Worm (Caenorhabditis elegans): ENCODE data around the gene ebp-1.
A peak's percentile ranks its signal among the peaks of the same experiment; 100 is the strongest.

ebp-1 gene

DNA sequence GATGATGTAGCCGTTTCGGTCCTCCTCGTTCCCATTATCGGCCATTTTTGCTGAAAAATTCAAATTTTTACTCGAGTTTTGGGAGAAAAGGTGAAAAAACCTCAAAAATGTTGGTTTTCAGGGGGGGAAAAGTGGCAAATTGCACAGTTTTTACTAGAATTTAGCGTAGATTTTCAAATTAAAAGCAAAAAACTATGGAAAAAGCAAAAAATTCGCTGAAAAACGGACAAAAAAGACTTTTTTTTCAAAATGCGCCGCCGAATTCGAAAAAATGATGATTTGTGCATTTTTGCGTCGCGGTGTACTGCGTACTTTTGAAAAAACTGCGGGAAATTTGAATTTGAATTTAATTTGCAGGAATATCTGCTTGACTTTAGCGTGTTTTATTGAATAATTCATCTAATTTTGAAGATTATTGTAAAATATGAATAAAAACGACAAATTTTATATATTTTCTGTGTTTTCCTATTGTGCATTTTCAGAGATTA lies 42.8 kb downstream of the ebp-1 start, which contains the start of gene Y59A8B.12:
Gene Y59A8B.12, minus strand, starts transcription at position 51 of the 488 bp plus-strand sequence.
- TF ChIP-seq nhr-11 (tag; optimal IDR thresholded peaks at IDR 0.05) (no peak), dmd-6 (GFP tag; IDR thresholded peaks at IDR 0.05) (no peak), dpl-1 (GFP tag; optimal IDR thresholded peaks at IDR 0.05) (no peak), Y75B8A.6 (GFP tag; IDR thresholded peaks at IDR 0.05) (no peak), madf-5 (GFP tag; IDR thresholded peaks at IDR 0.05) (no peak), mes-2 (tag; optimal IDR thresholded peaks at IDR 0.05; ENCODE audit: poor library complexity, severe bottlenecking) (no peak), ceh-28 (tag; optimal IDR thresholded peaks at IDR 0.05) (no peak), F49E8.2 (tag; optimal IDR thresholded peaks at IDR 0.05; ENCODE audit: borderline replicate concordance) (no peak), unc-62 (GFP tag; optimal IDR thresholded peaks at IDR 0.05 in 1 of 2) (no peak), unc-62 (tag; optimal IDR thresholded peaks at IDR 0.05) (no peak), dve-1 (tag; optimal IDR thresholded peaks at IDR 0.05; ENCODE audit: insufficient read depth) (no peak), zip-11 (GFP tag; IDR thresholded peaks at IDR 0.05) (no peak), set-16 (GFP tag; IDR thresholded peaks at IDR 0.05) (no peak), jun-1 (tag; optimal IDR thresholded peaks at IDR 0.05) (no peak), T26A8.4 (GFP tag; IDR thresholded peaks at IDR 0.05) (no peak)

- no peak for TF ChIP-seq lin-29 (GFP tag; IDR thresholded peaks at IDR 0.05)
- peak in 1 of 2 experiments; percentile 1 for TF ChIP-seq unc-62 (GFP tag; optimal IDR thresholded peaks at IDR 0.05 in 1 of 2)
- TF ChIP-seq unc-62 (tag; optimal IDR thresholded peaks at IDR 0.05): no peak
- no peak for TF ChIP-seq ama-1 (optimal IDR thresholded peaks at IDR 0.05)
- peak; percentile 96 for TF ChIP-seq lin-38 (GFP tag; IDR thresholded peaks at IDR 0.05)
- TF ChIP-seq Y75B8A.6 (GFP tag; IDR thresholded peaks at IDR 0.05): no peak
- peak; percentile 51; the same call in 1 of the 2 replicates for TF ChIP-seq hmg-1.1 (GFP tag; IDR thresholded peaks at IDR 0.05)
- TF ChIP-seq lsy-2 (tag; optimal IDR thresholded peaks at IDR 0.05): peak in 1 of 2 experiments; percentile 53
- TF ChIP-seq dpl-1 (GFP tag; optimal IDR thresholded peaks at IDR 0.05): peak; percentile 95
- TF ChIP-seq Y5F2A.4 (GFP tag; optimal IDR thresholded peaks at IDR 0.05): no peak
- no peak for TF ChIP-seq duxl-1 (tag; optimal IDR thresholded peaks at IDR 0.05; ENCODE audit: poor library complexity)
- no peak for TF ChIP-seq ztf-7 (tag; optimal IDR thresholded peaks at IDR 0.05)
- TF ChIP-seq dmd-6 (GFP tag; IDR thresholded peaks at IDR 0.05): no peak
- TF ChIP-seq F44E2.7 (GFP tag; IDR thresholded peaks at IDR 0.05): no peak
- TF ChIP-seq dmd-8 (GFP tag; IDR thresholded peaks at IDR 0.05): no peak
- no peak for TF ChIP-seq zip-2 (tag; optimal IDR thresholded peaks at IDR 0.05)
- TF ChIP-seq mep-1 (tag; optimal IDR thresholded peaks at IDR 0.05): peak; percentile 45
- peak; percentile 44 for TF ChIP-seq nhr-28 (tag; optimal IDR thresholded peaks at IDR 0.05)
- TF ChIP-seq hlh-30 (tag; optimal IDR thresholded peaks at IDR 0.05; ENCODE audit: insufficient read depth): peak; percentile 33
- TF ChIP-seq unc-39 (tag; optimal IDR thresholded peaks at IDR 0.05): no peak
- no peak for TF ChIP-seq zip-11 (GFP tag; IDR thresholded peaks at IDR 0.05)
Observed at ce11 chrV:18086783-18087182, 43.4 kb downstream of the ebp-1 start, which contains the start of gene slr-2. TSS of gene slr-2 (plus strand) at chrV:18087123.

DNA sequence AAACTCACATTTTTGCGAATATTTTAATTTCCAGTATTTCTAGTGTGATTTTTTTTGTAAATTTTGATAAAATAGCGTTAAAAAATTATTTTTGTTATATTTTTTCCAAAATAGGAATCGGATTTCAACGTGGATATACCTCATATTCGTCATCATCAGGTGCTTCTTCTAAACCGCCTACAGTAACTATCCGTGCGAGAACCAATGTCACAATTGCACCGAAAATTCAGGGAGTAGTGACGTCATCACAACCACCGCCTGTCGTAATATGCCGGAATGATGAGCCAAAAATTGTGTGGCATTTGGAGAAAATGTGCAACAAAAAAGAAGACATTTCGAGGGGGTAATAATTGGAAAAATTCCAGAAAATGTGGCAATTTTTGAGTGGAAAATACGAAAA lies 47.8 kb downstream of the ebp-1 start:
- TF ChIP-seq ZK546.5 (tag; optimal IDR thresholded peaks at IDR 0.05): no peak
- peak; percentile 20 for TF ChIP-seq aha-1 (tag)

DNA sequence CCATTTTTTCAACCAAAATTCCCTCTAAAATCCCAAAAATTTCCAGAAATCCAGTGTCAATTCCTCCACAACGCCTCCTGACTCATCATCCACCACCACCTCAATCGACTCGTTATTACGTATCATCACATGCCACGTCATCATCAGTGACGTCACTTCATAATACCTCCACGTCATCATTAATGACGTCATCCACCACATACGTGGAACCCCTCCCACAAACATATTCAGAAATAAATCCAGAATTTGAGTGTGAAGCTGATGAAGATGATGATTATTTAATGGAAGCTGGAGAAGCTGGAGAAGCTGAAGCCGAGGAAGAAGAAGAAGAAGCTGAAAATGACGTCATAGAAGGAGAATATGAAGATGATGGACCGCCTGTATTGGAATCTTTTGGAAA lies 50.6 kb downstream of the ebp-1 start:
- no peak for TF ChIP-seq daf-8 (GFP tag; IDR thresholded peaks at IDR 0.05)
- no peak for TF ChIP-seq spr-1 (tag; optimal IDR thresholded peaks at IDR 0.05)
- no peak for TF ChIP-seq pha-4 (GFP tag; IDR thresholded peaks at IDR 0.05)
- no peak for TF ChIP-seq pha-4 (tag; optimal IDR thresholded peaks at IDR 0.05)
- TF ChIP-seq ceh-28 (tag; optimal IDR thresholded peaks at IDR 0.05): no peak
- TF ChIP-seq nhr-25 (tag; optimal IDR thresholded peaks at IDR 0.05; ENCODE audit: borderline replicate concordance, insufficient read depth): no peak
- TF ChIP-seq zag-1 (tag; optimal IDR thresholded peaks at IDR 0.05): no peak
- TF ChIP-seq lin-39 (tag; optimal IDR thresholded peaks at IDR 0.05): no peak
- TF ChIP-seq snpc-4 (tag; optimal IDR thresholded peaks at IDR 0.05): no peak
- no peak for TF ChIP-seq gei-8 (GFP tag; optimal IDR thresholded peaks at IDR 0.05)
- no peak for TF ChIP-seq zfp-2 (tag; optimal IDR thresholded peaks at IDR 0.05)
- TF ChIP-seq unc-130 (GFP tag; optimal IDR thresholded peaks at IDR 0.05): no peak
- no peak for TF ChIP-seq duxl-1 (tag; optimal IDR thresholded peaks at IDR 0.05; ENCODE audit: poor library complexity)
- no peak for TF ChIP-seq ztf-7 (tag; optimal IDR thresholded peaks at IDR 0.05)
- no peak for TF ChIP-seq tag-97 (GFP tag; IDR thresholded peaks at IDR 0.05)
- no peak for TF ChIP-seq T26A8.4 (GFP tag; IDR thresholded peaks at IDR 0.05)
- TF ChIP-seq F49E8.2 (tag; optimal IDR thresholded peaks at IDR 0.05; ENCODE audit: borderline replicate concordance): no peak

Measured in whole organism, L4 larva.